Fruit fly (Drosophila melanogaster): ENCODE results near the gene CG3457.

DNA sequence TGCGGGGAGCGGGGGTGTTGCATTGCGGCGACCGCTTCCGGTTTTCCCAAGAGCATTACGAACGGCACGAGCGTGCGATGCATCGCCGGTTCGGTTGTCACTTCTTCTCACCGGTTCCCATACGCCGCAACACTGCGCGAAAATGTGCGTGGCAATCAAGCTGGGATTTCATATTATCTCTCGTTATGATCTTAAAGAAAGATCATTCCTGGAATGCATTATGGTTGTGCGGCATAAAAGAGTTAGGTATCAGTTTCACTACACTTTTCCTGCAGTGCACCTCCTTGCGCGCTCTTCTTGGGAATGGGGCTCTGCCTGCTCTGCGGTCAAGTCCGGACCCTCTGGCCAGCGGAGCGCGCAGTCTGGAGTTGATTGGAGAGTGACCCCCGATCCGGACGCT is 21.5 kb upstream of the CG3457 start:
- TF ChIP-seq Sp1 (GFP tag; optimal IDR thresholded peaks at IDR 0.05) (no peak), Vsx2 (GFP tag; optimal IDR thresholded peaks at IDR 0.05; ENCODE audit: partially characterized antibody) (no peak), jim (GFP tag; optimal IDR thresholded peaks at IDR 0.05) (no peak), GATAd (GFP tag; optimal IDR thresholded peaks at IDR 0.05) (no peak), Myc (optimal IDR thresholded peaks at IDR 0.05) (no peak), h (GFP tag; optimal IDR thresholded peaks at IDR 0.05) (no peak), Dfd (GFP tag; optimal IDR thresholded peaks at IDR 0.05) (no peak), Abd-B (GFP tag; optimal IDR thresholded peaks at IDR 0.05) (no peak), dl (GFP tag; optimal IDR thresholded peaks at IDR 0.05; ENCODE audit: insufficient read depth in 1 of 2, partially characterized antibody in 2 of 2) (no peak), Hnf4 (GFP tag; optimal IDR thresholded peaks at IDR 0.05) (no peak), brk (GFP tag; optimal IDR thresholded peaks at IDR 0.05) (no peak)
